Worm (Caenorhabditis elegans): ENCODE data around the gene C07A9.12.

C07A9.12 gene

ce11 chrIII:9734030-9734429, 6.7 kb upstream of the C07A9.12 start:
- TF ChIP-seq pqm-1 (tag; optimal IDR thresholded peaks at IDR 0.05) (no peak), fkh-6 (tag; optimal IDR thresholded peaks at IDR 0.05) (no peak), mec-3 (tag; optimal IDR thresholded peaks at IDR 0.05; ENCODE audit: borderline replicate concordance) (no peak), ceh-18 (tag; optimal IDR thresholded peaks at IDR 0.05) (no peak), fkh-10 (GFP tag; optimal IDR thresholded peaks at IDR 0.05) (no peak), unc-3 (GFP tag; conservative IDR thresholded peaks at IDR 0.05) (no peak), unc-3 (tag; optimal IDR thresholded peaks at IDR 0.05) (no peak), ceh-31 (tag; optimal IDR thresholded peaks at IDR 0.05) (no peak), syd-9 (tag; optimal IDR thresholded peaks at IDR 0.05) (no peak), ets-4 (tag; optimal IDR thresholded peaks at IDR 0.05) (no peak), pha-2 (tag; optimal IDR thresholded peaks at IDR 0.05) (no peak), elt-4 (tag; optimal IDR thresholded peaks at IDR 0.05) (no peak), K09A11.1 (tag; optimal IDR thresholded peaks at IDR 0.05; ENCODE audit: insufficient read depth) (no peak), ama-1 (optimal IDR thresholded peaks at IDR 0.05) (no peak), hlh-30 (tag; optimal IDR thresholded peaks at IDR 0.05; ENCODE audit: insufficient read depth) (no peak), sox-4 (tag; optimal IDR thresholded peaks at IDR 0.05) (no peak)

ce11 chrIII:9733333-9733732, 6.0 kb upstream of the C07A9.12 start:
- TF ChIP-seq ceh-14 (tag; optimal IDR thresholded peaks at IDR 0.05) (no peak), pax-1 (tag; optimal IDR thresholded peaks at IDR 0.05) (no peak), unc-55 (GFP tag; optimal IDR thresholded peaks at IDR 0.05) (no peak), ceh-9 (tag; optimal IDR thresholded peaks at IDR 0.05) (no peak), tbx-2 (tag; optimal IDR thresholded peaks at IDR 0.05) (no peak), mec-3 (tag; optimal IDR thresholded peaks at IDR 0.05; ENCODE audit: borderline replicate concordance) (no peak), dmd-4 (tag; optimal IDR thresholded peaks at IDR 0.05; ENCODE audit: borderline replicate concordance) (no peak)

ce11 chrIII:9731313-9731912, 4.1 kb upstream of the C07A9.12 start:
- TF ChIP-seq ref-2 (tag; optimal IDR thresholded peaks at IDR 0.05) = no peak
- TF ChIP-seq hlh-8 (tag; optimal IDR thresholded peaks at IDR 0.05) = no peak
- TF ChIP-seq ceh-24 (tag; optimal IDR thresholded peaks at IDR 0.05) = no peak
- TF ChIP-seq ahr-1 (tag; optimal IDR thresholded peaks at IDR 0.05) = no peak
- TF ChIP-seq ztf-16 (tag; optimal IDR thresholded peaks at IDR 0.05) = no peak
- TF ChIP-seq nfya-1 (tag; optimal IDR thresholded peaks at IDR 0.05) = no peak
- TF ChIP-seq unc-86 (tag; optimal IDR thresholded peaks at IDR 0.05) = no peak
- TF ChIP-seq ceh-18 (tag; optimal IDR thresholded peaks at IDR 0.05) = peak; percentile 45
- TF ChIP-seq hlh-6 (tag; optimal IDR thresholded peaks at IDR 0.05) = no peak
- TF ChIP-seq unc-55 (GFP tag; optimal IDR thresholded peaks at IDR 0.05) = peak; percentile 27
- no peak for TF ChIP-seq ceh-34 (tag; optimal IDR thresholded peaks at IDR 0.05)
- TF ChIP-seq hlh-13 (GFP tag; optimal IDR thresholded peaks at IDR 0.05) = no peak
- no peak for TF ChIP-seq ceh-30 (tag; optimal IDR thresholded peaks at IDR 0.05)
- TF ChIP-seq ceh-9 (tag; optimal IDR thresholded peaks at IDR 0.05) = no peak

- TF ChIP-seq C08G9.2 (tag; optimal IDR thresholded peaks at IDR 0.05) = no peak
- TF ChIP-seq pax-1 (tag; optimal IDR thresholded peaks at IDR 0.05) = no peak
- TF ChIP-seq ceh-45 (GFP tag; IDR thresholded peaks at IDR 0.05) = no peak
- TF ChIP-seq syd-9 (tag; optimal IDR thresholded peaks at IDR 0.05) = no peak
- TF ChIP-seq nhr-232 (tag; optimal IDR thresholded peaks at IDR 0.05) = no peak
- no peak for TF ChIP-seq ceh-22 (tag; optimal IDR thresholded peaks at IDR 0.05)
- no peak for TF ChIP-seq fkh-10 (GFP tag; optimal IDR thresholded peaks at IDR 0.05)
- TF ChIP-seq fkh-6 (tag; optimal IDR thresholded peaks at IDR 0.05) = no peak
- TF ChIP-seq npax-4 (tag; optimal IDR thresholded peaks at IDR 0.05) = no peak
- TF ChIP-seq odd-2 (tag; optimal IDR thresholded peaks at IDR 0.05) = no peak
- no peak for TF ChIP-seq pha-4 (tag; optimal IDR thresholded peaks at IDR 0.05)
- TF ChIP-seq unc-55 (GFP tag; optimal IDR thresholded peaks at IDR 0.05) = no peak
These were observed 3.1 kb upstream of the C07A9.12 start for ce11 chrIII:9730407-9730806.
